Worm (Caenorhabditis elegans) whole organism, late embryonic: Measurements from ENCODE around the gene lron-4.

Source experiments
- elt-2 ChIP-seq: sonication (generic microtip); optimal IDR thresholded peaks from 2 replicates; lab custom pipeline; 2016; ENCODE audit warnings: missing genetic modification reagents, missing genetic modification characterization, missing compliant biosample characterization
- ets-4 ChIP-seq: sonication (generic microtip); optimal IDR thresholded peaks from 2 replicates; lab custom pipeline; 2016; ENCODE audit warnings: missing genetic modification characterization, missing compliant biosample characterization
- pag-3 ChIP-seq: sonication (generic microtip); optimal IDR thresholded peaks from 2 replicates; lab custom pipeline; 2016; ENCODE audit warnings: missing compliant biosample characterization, missing genetic modification characterization, borderline replicate concordance
- syd-9 ChIP-seq: sonication (generic microtip); optimal IDR thresholded peaks from 2 replicates; lab custom pipeline; 2016; ENCODE audit warnings: mild to moderate bottlenecking, missing genetic modification characterization, moderate library complexity, missing compliant biosample characterization

DNA sequence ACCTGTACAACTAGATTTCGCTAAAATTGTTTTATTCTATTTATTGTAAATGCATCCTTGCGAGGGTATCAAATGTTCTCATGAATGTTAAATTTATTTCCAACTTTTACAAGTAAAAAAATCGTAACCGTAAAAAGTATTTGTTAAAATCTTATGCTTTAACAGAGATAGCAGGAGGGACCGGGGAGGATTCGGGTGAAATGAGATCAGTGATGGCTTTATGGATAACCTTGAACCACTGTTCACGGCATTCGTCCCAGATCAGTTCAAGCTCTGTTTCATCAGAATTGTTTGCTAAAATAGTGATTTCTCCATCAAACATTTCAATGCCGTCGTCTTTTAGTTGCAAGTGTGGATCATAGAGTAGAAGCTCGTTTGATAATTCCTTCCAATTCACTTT, 29.2 kb upstream of the lron-4 start:
- TF ChIP-seq syd-9 (tag; lab: Kevin White, UChicago) (no peak), pag-3 (tag; lab: Kevin White, UChicago) (no peak), ets-4 (tag; lab: Kevin White, UChicago) (no peak), elt-2 (no peak)
